Worm (Caenorhabditis elegans): ENCODE results near the gene acr-23.

- TF ChIP-seq nhr-237 (tag; optimal IDR thresholded peaks at IDR 0.05) (no peak), lin-32 (GFP tag; optimal IDR thresholded peaks at IDR 0.05) (no peak), ces-1 (GFP tag; optimal IDR thresholded peaks at IDR 0.05) (no peak), nhr-12 (tag; optimal IDR thresholded peaks at IDR 0.05) (no peak), mab-5 (tag; optimal IDR thresholded peaks at IDR 0.05) (no peak), elt-1 (tag; optimal IDR thresholded peaks at IDR 0.05; ENCODE audit: borderline replicate concordance, insufficient read depth) (no peak), mep-1 (tag; optimal IDR thresholded peaks at IDR 0.05) (no peak), bed-3 (GFP tag; optimal IDR thresholded peaks at IDR 0.05) (no peak), nhr-76 (tag; optimal IDR thresholded peaks at IDR 0.05) (no peak), elt-3 (tag; optimal IDR thresholded peaks at IDR 0.05) (no peak), ceh-39 (tag; optimal IDR thresholded peaks at IDR 0.05) (no peak), lsy-2 (tag; optimal IDR thresholded peaks at IDR 0.05) (no peak)
Measured at ce11 chrV:3697071-3697470, 37.7 kb upstream of the acr-23 start.

Measured in whole organism, mixed stage, embryonic.